Worm (Caenorhabditis elegans) whole organism, young adult: ENCODE measurements around the gene T25B9.5.

ENCODE experiments used
- die-1 ChIP-seq: sonication (generic microtip); optimal IDR thresholded peaks from 2 replicates; lab custom pipeline; 2016; ENCODE audit warnings: missing genotype, mild to moderate bottlenecking, missing genetic modification characterization, missing compliant biosample characterization
- unc-62 ChIP-seq: fragments of 150-350 bp; optimal IDR thresholded peaks from 2 replicates; lab custom pipeline; 2014; ENCODE audit warnings: missing biosample characterization, missing genetic modification reagents, missing genetic modification characterization

DNA sequence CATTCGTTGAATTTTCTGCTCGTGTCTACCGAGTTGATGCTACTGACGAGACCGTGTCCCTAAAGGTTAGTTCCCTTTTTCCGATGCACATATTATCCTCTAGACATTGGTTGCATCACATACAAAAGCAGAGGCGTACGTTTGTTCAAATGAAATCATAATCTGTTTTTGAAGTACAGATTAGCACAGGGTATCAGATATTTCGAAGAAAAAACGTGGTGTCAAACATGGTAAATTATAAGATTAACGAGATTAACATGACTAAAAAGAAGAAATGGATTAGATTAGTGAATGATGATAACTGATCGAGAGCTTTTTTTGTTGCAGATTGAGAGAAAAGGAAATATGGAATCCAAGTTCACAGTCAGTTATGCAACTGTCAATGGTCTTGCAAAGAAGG, 35.7 kb downstream of the T25B9.5 start:
- TF ChIP-seq die-1 (no peak), unc-62 (no peak)
